Worm (Caenorhabditis elegans) whole organism, late embryonic: ENCODE results near the gene sel-1.

Experiments
- C08G9.2 ChIP-seq: sonication (generic microtip); optimal IDR thresholded peaks from 2 replicates; lab custom pipeline; 2016; ENCODE audit warnings: mild to moderate bottlenecking, missing genetic modification characterization, moderate library complexity, missing compliant biosample characterization
- F13H6.1 ChIP-seq: sonication (generic microtip); optimal IDR thresholded peaks from 2 replicates; lab custom pipeline; 2016; ENCODE audit warnings: missing genetic modification characterization, missing compliant biosample characterization
- Y22D7AL.16 ChIP-seq: sonication (generic microtip); optimal IDR thresholded peaks from 2 replicates; lab custom pipeline; 2016; ENCODE audit warnings: missing genetic modification characterization, missing compliant biosample characterization
- ahr-1 ChIP-seq: sonication (generic microtip); optimal IDR thresholded peaks from 2 replicates; lab custom pipeline; 2016; ENCODE audit warnings: missing genetic modification characterization, missing compliant biosample characterization
- ceh-2 ChIP-seq: sonication (generic microtip); optimal IDR thresholded peaks from 2 replicates; lab custom pipeline; 2016; ENCODE audit warnings: missing genotype, missing genetic modification characterization, missing compliant biosample characterization
- ceh-24 ChIP-seq: sonication (generic microtip); optimal IDR thresholded peaks from 2 replicates; lab custom pipeline; 2016; ENCODE audit warnings: mild to moderate bottlenecking, missing genetic modification characterization, missing compliant biosample characterization
- ceh-30 ChIP-seq: fragments of 150-350 bp; optimal IDR thresholded peaks from 2 replicates; lab custom pipeline; 2014; ENCODE audit warnings: missing biosample characterization, missing genetic modification characterization
- ceh-34 ChIP-seq: sonication (generic microtip); optimal IDR thresholded peaks from 2 replicates; lab custom pipeline; 2016; ENCODE audit warnings: mild to moderate bottlenecking, missing genetic modification characterization, missing compliant biosample characterization
- ceh-45 ChIP-seq: fragments of 200-800 bp; sonication (Bioruptor generic); IDR thresholded peaks from 2 replicates; pipeline ENCODE4 v1.3.6; 2022; ENCODE audit warnings: missing genetic modification reagents, missing genetic modification characterization, missing compliant biosample characterization
- ceh-48 ChIP-seq: sonication (generic microtip); optimal IDR thresholded peaks from 2 replicates; lab custom pipeline; 2016; ENCODE audit warnings: missing genetic modification characterization, inconsistent platforms, missing compliant biosample characterization
- che-1 ChIP-seq: sonication (generic microtip); optimal IDR thresholded peaks from 2 replicates; lab custom pipeline; 2016; ENCODE audit warnings: mild to moderate bottlenecking, missing genetic modification characterization, missing compliant biosample characterization
- dmd-4 ChIP-seq: sonication (generic microtip); optimal IDR thresholded peaks from 2 replicates; lab custom pipeline; 2016; ENCODE audit warnings: borderline replicate concordance, missing genetic modification characterization, missing compliant biosample characterization
- dve-1 ChIP-seq: sonication (generic microtip); optimal IDR thresholded peaks from 2 replicates; lab custom pipeline; 2017; ENCODE audit warnings: antibody characterized with exemption, mild to moderate bottlenecking, missing genetic modification characterization, missing compliant biosample characterization
- elt-4 ChIP-seq: sonication (generic microtip); optimal IDR thresholded peaks from 2 replicates; lab custom pipeline; 2016; ENCODE audit warnings: missing genetic modification characterization, missing compliant biosample characterization
- fax-1 ChIP-seq: sonication (generic microtip); optimal IDR thresholded peaks from 2 replicates; lab custom pipeline; 2016; ENCODE audit warnings: missing genotype, missing genetic modification characterization, missing compliant biosample characterization
- hlh-13 ChIP-seq: fragments of 200-800 bp; sonication (Bioruptor generic); optimal IDR thresholded peaks from 2 replicates; lab custom pipeline; 2018; ENCODE audit warnings: mild to moderate bottlenecking, missing genetic modification characterization, missing compliant biosample characterization
- hlh-8 ChIP-seq: sonication (generic microtip); optimal IDR thresholded peaks from 2 replicates; lab custom pipeline; 2016; ENCODE audit warnings: missing genotype, missing genetic modification characterization, missing compliant biosample characterization
- lin-11 ChIP-seq: fragments of 200-800 bp; sonication (Bioruptor generic); optimal IDR thresholded peaks from 2 replicates; lab custom pipeline; 2018; ENCODE audit warnings: mild to moderate bottlenecking, missing genetic modification characterization, missing compliant biosample characterization
- madf-2 ChIP-seq: sonication (generic microtip); optimal IDR thresholded peaks from 2 replicates; lab custom pipeline; 2017; ENCODE audit warnings: missing genetic modification characterization, missing compliant biosample characterization
- nfya-1 ChIP-seq: sonication (generic microtip); optimal IDR thresholded peaks from 2 replicates; lab custom pipeline; 2017; ENCODE audit warnings: missing genetic modification characterization, mild to moderate bottlenecking, missing compliant biosample characterization, antibody characterized with exemption, moderate library complexity
- odd-2 ChIP-seq: sonication (generic microtip); optimal IDR thresholded peaks from 2 replicates; lab custom pipeline; 2017; ENCODE audit warnings: antibody characterized with exemption, mild to moderate bottlenecking, missing genetic modification characterization, missing compliant biosample characterization
- pag-3 ChIP-seq: sonication (generic microtip); optimal IDR thresholded peaks from 2 replicates; lab custom pipeline; 2016; ENCODE audit warnings: missing compliant biosample characterization, missing genetic modification characterization, borderline replicate concordance
- pat-9 ChIP-seq: fragments of 200-800 bp; sonication (Bioruptor generic); optimal IDR thresholded peaks from 2 replicates; lab custom pipeline; 2018; ENCODE audit warnings: mild to moderate bottlenecking, missing genetic modification characterization, moderate library complexity, missing compliant biosample characterization
- pha-2 ChIP-seq: sonication (generic microtip); optimal IDR thresholded peaks from 2 replicates; lab custom pipeline; 2017; ENCODE audit warnings: mild to moderate bottlenecking, missing genetic modification characterization, missing compliant biosample characterization
- pha-4 ChIP-seq: fragments of 150-350 bp; optimal IDR thresholded peaks from 2 replicates; lab custom pipeline; 2018; ENCODE audit warnings: missing biosample characterization, missing genetic modification reagents, missing genetic modification characterization
- pqm-1 ChIP-seq: sonication (generic microtip); optimal IDR thresholded peaks from 2 replicates; lab custom pipeline; 2016; ENCODE audit warnings: missing genetic modification characterization, missing compliant biosample characterization
- ref-2 ChIP-seq: sonication (generic microtip); optimal IDR thresholded peaks from 2 replicates; lab custom pipeline; 2016; ENCODE audit warnings: missing genetic modification characterization, missing compliant biosample characterization
- sdc-2 ChIP-seq: sonication (generic microtip); optimal IDR thresholded peaks from 2 replicates; lab custom pipeline; 2016; ENCODE audit warnings: missing genotype, missing genetic modification characterization, missing compliant biosample characterization
- sox-4 ChIP-seq: sonication (generic microtip); optimal IDR thresholded peaks from 2 replicates; lab custom pipeline; 2017; ENCODE audit warnings: mild to moderate bottlenecking, missing genetic modification characterization, inconsistent platforms, missing compliant biosample characterization
- syd-9 ChIP-seq: sonication (generic microtip); optimal IDR thresholded peaks from 2 replicates; lab custom pipeline; 2016; ENCODE audit warnings: mild to moderate bottlenecking, missing genetic modification characterization, moderate library complexity, missing compliant biosample characterization
- tbx-2 ChIP-seq: sonication (generic microtip); optimal IDR thresholded peaks from 2 replicates; lab custom pipeline; 2016; ENCODE audit warnings: missing genetic modification characterization, missing compliant biosample characterization
- tbx-7 ChIP-seq: sonication (generic microtip); optimal IDR thresholded peaks from 2 replicates; lab custom pipeline; 2016; ENCODE audit warnings: missing genotype, missing genetic modification characterization, missing compliant biosample characterization
- unc-42 ChIP-seq: sonication (generic microtip); optimal IDR thresholded peaks from 2 replicates; lab custom pipeline; 2016; ENCODE audit warnings: missing genotype, missing genetic modification characterization, missing compliant biosample characterization
- unc-55 ChIP-seq: sonication (generic microtip); optimal IDR thresholded peaks from 2 replicates; lab custom pipeline; 2017; ENCODE audit warnings: missing biosample characterization, missing genetic modification reagents, missing genetic modification characterization
- unc-86 ChIP-seq: sonication (generic microtip); optimal IDR thresholded peaks from 2 replicates; lab custom pipeline; 2016; ENCODE audit warnings: missing genetic modification characterization, missing compliant biosample characterization
- ztf-16 ChIP-seq: sonication (generic microtip); optimal IDR thresholded peaks from 2 replicates; lab custom pipeline; 2017; ENCODE audit warnings: missing genetic modification characterization, missing compliant biosample characterization

Gene sel-1

DNA sequence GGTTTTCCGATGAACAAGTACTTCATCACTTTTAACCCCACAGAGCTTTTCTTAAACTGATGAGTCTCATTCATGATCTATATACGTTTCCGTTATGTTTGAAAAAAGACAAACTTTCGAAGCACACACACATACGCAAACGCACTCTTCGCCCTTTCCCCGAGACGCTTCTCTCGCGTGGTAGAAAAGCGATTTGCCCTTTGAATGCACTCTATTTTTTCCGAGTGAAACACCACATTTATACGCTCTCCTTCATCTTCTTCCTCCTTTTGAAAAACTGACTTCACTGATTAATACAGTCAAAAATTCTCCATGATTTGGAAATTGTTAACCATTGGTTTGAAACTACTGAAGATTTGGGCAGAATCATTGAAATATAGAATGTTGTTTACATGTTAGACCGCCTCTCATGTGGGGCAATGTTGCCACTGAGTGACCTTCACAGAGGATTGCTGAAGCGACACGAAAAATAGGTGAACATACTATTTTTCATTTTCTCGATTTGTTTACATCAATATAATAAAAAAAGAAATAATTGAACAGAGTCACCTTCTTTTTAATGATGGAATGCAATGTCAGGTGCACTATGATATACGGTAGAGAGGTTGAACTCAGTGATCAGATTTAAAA is 24.0 kb upstream of the sel-1 start:
- TF ChIP-seq unc-42 (tag; lab: Kevin White, UChicago) (no peak), ztf-16 (no peak), ceh-2 (tag; lab: Kevin White, UChicago) (no peak), odd-2 (tag; lab: Kevin White, UChicago) (no peak), sdc-2 (no peak), hlh-8 (tag; lab: Kevin White, UChicago) (no peak)
- TF ChIP-seq, all 69 proteins: peak for 0

DNA sequence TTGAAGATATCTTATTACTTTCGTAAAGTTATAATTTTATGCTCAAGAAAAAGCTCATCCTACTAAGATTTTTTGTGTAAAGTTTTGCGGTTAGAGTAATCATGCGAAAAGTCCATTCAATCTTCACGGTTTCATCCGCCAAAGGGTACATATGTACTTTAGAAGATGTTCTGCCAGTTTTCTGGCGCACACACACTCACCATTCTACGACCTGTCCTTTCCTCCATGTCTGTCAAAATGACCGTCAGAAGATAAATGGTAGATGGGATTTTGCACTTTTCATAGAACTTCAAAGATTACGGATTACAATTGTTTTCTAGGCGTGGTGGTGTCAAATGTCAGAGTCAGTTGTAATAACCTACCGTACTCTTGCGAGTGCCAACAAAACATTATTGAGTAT is 23.0 kb upstream of the sel-1 start:
- TF ChIP-seq dve-1 (no peak), sox-4 (tag; lab: Kevin White, UChicago) (no peak), ceh-48 (no peak), pqm-1 (no peak), che-1 (tag; lab: Kevin White, UChicago) (no peak), ceh-30 (tag; lab: Kevin White, UChicago) (no peak), lin-11 (tag; lab: Kevin White, UChicago) (no peak), hlh-13 (GFP tag; lab: Kevin White, UChicago) (no peak), F13H6.1 (tag; lab: Kevin White, UChicago) (no peak), tbx-2 (tag; lab: Kevin White, UChicago) (no peak), ceh-34 (tag; lab: Kevin White, UChicago) (no peak), elt-4 (tag; lab: Kevin White, UChicago) (no peak)

DNA sequence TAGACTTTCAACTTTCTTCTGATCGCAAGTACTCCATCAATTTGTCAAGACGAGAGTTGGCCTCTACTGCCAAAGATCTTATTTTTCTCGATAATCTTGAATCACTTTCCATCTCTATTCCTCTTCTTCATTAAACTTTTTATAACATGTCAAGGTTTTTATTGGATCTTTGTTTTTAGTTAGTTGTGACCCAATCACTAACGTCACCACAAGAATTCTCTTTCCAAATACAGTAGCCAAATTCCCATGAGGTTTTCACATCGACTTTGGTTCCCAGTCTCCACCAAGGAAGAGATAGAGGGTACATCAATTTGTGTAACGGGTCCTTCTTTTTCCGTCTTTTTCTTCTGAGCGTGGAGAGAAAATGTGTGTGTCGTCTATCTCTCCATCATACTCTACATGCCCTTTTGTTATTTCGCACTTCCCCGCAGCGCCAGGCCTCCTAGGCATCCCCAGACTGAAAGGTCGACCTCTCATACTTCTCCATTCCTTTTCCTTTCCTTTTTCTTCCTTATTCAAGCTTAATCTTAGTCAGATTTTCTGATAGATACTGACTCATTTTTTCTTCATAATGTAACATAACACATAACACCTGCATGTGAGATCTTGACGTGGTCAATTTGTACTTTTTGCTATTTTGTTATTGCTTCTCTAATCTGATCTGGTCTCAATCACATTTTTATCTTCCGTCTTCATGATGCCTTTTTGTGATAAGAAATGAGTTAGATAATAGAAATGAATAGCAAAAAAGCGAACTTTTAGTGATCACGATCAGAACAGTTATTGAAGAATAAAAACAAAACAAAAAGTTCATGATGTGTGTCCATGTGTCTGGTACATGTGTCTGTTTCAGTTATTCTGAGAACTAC is 21.3 kb upstream of the sel-1 start:
- TF ChIP-seq C08G9.2 (tag; lab: Kevin White, UChicago) (no peak), ref-2 (tag; lab: Kevin White, UChicago) (peak; percentile 36)

DNA sequence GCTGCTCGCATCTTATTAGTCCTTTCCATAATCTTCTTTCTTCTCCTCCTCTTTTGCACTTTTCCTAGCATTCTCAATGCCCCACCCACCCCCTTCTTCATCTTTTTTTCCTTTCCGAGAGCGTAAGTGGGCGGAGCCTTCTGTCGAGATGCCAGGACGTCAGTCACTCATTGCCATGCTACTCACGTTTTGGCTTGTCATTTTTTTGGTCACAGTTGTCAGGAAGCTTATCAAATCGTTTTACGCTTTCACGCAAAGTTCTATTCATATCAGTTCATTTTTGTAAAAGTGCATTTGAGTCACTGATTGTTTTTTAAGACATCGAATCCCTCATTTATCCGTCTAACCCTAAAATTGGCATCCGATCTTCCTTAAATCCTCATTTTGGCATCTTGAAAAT is 20.5 kb upstream of the sel-1 start:
- no peak for TF ChIP-seq tbx-7
- no peak for TF ChIP-seq ceh-24 (tag; lab: Kevin White, UChicago)

DNA sequence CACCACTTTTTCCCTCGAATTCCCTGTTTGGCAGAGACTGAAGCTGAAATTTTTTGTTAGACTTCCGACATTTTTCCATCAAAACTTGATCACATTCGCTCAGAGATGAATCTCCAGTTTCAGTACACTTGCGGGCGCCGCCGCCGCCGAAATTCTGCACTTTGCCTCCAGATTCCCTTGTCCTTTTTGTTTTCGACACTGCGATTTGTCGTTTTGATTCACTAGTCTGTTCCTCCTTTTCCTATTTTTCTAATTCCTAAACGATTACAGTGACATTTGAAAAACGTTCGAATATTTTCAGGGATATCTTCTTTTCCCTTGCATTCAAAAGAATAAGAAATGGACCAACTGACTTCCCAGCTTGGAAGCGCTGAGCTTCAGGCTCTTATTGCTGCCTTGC is 19.8 kb upstream of the sel-1 start, which contains the start of gene F45D3.2:
TSS of gene F45D3.2 (plus strand) at position 301 of the 400 bp plus-strand sequence.
- TF ChIP-seq ceh-30 (tag; lab: Kevin White, UChicago) (no peak), pat-9 (tag; lab: Kevin White, UChicago) (no peak), pag-3 (tag; lab: Kevin White, UChicago) (no peak), sox-4 (tag; lab: Kevin White, UChicago) (no peak), ztf-16 (no peak), hlh-8 (tag; lab: Kevin White, UChicago) (no peak), lin-11 (tag; lab: Kevin White, UChicago) (no peak), pha-4 (tag; lab: Kevin White, UChicago) (no peak), fax-1 (tag; lab: Kevin White, UChicago) (no peak), unc-55 (GFP tag; lab: Kevin White, UChicago) (no peak)

DNA sequence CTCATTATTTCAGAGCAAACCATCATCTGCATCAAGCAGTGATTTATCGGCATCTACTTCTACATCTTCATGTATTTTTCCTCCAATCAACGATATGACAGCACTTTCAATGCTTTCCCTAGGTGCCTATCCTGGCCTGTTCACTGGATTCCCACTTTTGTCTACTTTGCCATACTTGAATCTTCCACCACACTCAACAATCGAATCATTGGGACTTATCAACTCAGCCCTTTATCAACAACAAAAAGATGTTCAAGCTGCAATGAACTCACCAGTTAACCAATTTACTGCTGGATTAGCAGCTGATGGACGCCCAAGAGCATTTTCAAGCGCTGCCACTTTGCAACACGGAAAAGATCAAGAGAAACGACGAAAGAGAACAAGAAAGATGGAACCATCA is 19.3 kb upstream of the sel-1 start:
- TF ChIP-seq pha-2 (tag; lab: Kevin White, UChicago) (no peak), unc-86 (tag; lab: Kevin White, UChicago) (no peak), nfya-1 (tag; lab: Kevin White, UChicago) (no peak), dmd-4 (tag; lab: Kevin White, UChicago) (no peak), ceh-34 (tag; lab: Kevin White, UChicago) (no peak), unc-42 (tag; lab: Kevin White, UChicago) (no peak), sox-4 (tag; lab: Kevin White, UChicago) (no peak), ahr-1 (tag; lab: Kevin White, UChicago) (no peak), Y22D7AL.16 (tag; lab: Kevin White, UChicago) (no peak), madf-2 (tag; lab: Kevin White, UChicago) (no peak), ceh-45 (no peak), syd-9 (no peak)
